Worm (Caenorhabditis elegans) whole organism, mixed stage, embryonic: ENCODE data around the gene vkmt-1.
A peak's percentile ranks its signal among the peaks of the same experiment; 100 is the strongest.

Experiments used
- M03D4.4 ChIP-seq: sonication (generic microtip); optimal IDR thresholded peaks from 2 replicates; lab custom pipeline; 2017; ENCODE audit warnings: mild to moderate bottlenecking, missing genetic modification characterization, missing compliant biosample characterization
- bed-3 ChIP-seq: fragments of 200-800 bp; sonication (Bioruptor generic); optimal IDR thresholded peaks from 3 replicates; lab custom pipeline; 2018; ENCODE audit warnings: mild to moderate bottlenecking, missing genetic modification characterization, moderate library complexity, missing compliant biosample characterization
- blmp-1 ChIP-seq: fragments of 150-350 bp; optimal IDR thresholded peaks from 2 replicates; lab custom pipeline; 2014; ENCODE audit warnings: missing biosample characterization, missing genetic modification characterization
- ceh-39 ChIP-seq: fragments of 150-350 bp; optimal IDR thresholded peaks from 2 replicates; lab custom pipeline; 2014; ENCODE audit warnings: missing biosample characterization, missing genetic modification characterization
- ceh-43 ChIP-seq: fragments of 200-800 bp; sonication (Bioruptor generic); optimal IDR thresholded peaks from 2 replicates; lab custom pipeline; 2018; ENCODE audit warnings: mild to moderate bottlenecking, missing genetic modification characterization, moderate library complexity, missing compliant biosample characterization
- ceh-83 ChIP-seq: fragments of 200-800 bp; sonication (Bioruptor generic); optimal IDR thresholded peaks from 2 replicates; lab custom pipeline; 2018; ENCODE audit warnings: mild to moderate bottlenecking, missing genetic modification characterization, missing compliant biosample characterization
- ces-1 ChIP-seq: fragments of 150-350 bp; optimal IDR thresholded peaks from 2 replicates; lab custom pipeline; 2014; ENCODE audit warnings: missing biosample characterization, missing genetic modification reagents, missing genetic modification characterization
- cnd-1 ChIP-seq: fragments of 200-800 bp; sonication (Bioruptor generic); optimal IDR thresholded peaks from 2 replicates; lab custom pipeline; 2018; ENCODE audit warnings: mild to moderate bottlenecking, missing genetic modification characterization, missing compliant biosample characterization
- elt-1 ChIP-seq: sonication (generic microtip); optimal IDR thresholded peaks from 2 replicates; lab custom pipeline; 2017; ENCODE audit warnings: missing genetic modification characterization, mild to moderate bottlenecking, missing compliant biosample characterization, antibody characterized with exemption, moderate library complexity, borderline replicate concordance; ENCODE audit not compliant: insufficient read depth
- elt-3 ChIP-seq: fragments of 150-350 bp; optimal IDR thresholded peaks from 2 replicates; lab custom pipeline; 2014; ENCODE audit warnings: missing biosample characterization, missing genetic modification characterization
- flh-1 ChIP-seq: fragments of 200-800 bp; sonication (Bioruptor generic); optimal IDR thresholded peaks from 2 replicates; lab custom pipeline; 2018; ENCODE audit warnings: mild to moderate bottlenecking, missing genetic modification characterization, moderate library complexity, missing compliant biosample characterization
- ham-2 ChIP-seq: fragments of 200-800 bp; sonication (Bioruptor generic); optimal IDR thresholded peaks from 2 replicates; lab custom pipeline; 2018; ENCODE audit warnings: mild to moderate bottlenecking, missing genetic modification characterization, missing compliant biosample characterization
- hlh-1 ChIP-seq: fragments of 150-350 bp; optimal IDR thresholded peaks from 2 replicates; lab custom pipeline; 2014; ENCODE audit warnings: missing biosample characterization, missing genetic modification reagents, missing genetic modification characterization
- lin-13 ChIP-seq: fragments of 150-350 bp; optimal IDR thresholded peaks from 2 replicates; lab custom pipeline; 2014; ENCODE audit warnings: missing biosample characterization, missing genetic modification characterization
- lin-32 ChIP-seq: fragments of 200-800 bp; sonication (Bioruptor generic); optimal IDR thresholded peaks from 2 replicates; lab custom pipeline; 2018; ENCODE audit warnings: mild to moderate bottlenecking, missing genetic modification characterization, missing compliant biosample characterization
- mab-5 ChIP-seq: fragments of 150-350 bp; optimal IDR thresholded peaks from 2 replicates; lab custom pipeline; 2014; ENCODE audit warnings: missing biosample characterization, missing genetic modification characterization
- mls-2 ChIP-seq: sonication (generic microtip); optimal IDR thresholded peaks from 2 replicates; lab custom pipeline; 2016; ENCODE audit warnings: mild to moderate bottlenecking, missing genetic modification characterization, moderate library complexity, missing compliant biosample characterization
- nhr-12 ChIP-seq: fragments of 150-350 bp; optimal IDR thresholded peaks from 2 replicates; lab custom pipeline; 2014; ENCODE audit warnings: missing biosample characterization, missing genetic modification characterization
- nhr-2 ChIP-seq: fragments of 150-350 bp; optimal IDR thresholded peaks from 2 replicates; lab custom pipeline; 2014; ENCODE audit warnings: missing biosample characterization, missing genetic modification characterization
- nhr-237 ChIP-seq: fragments of 150-350 bp; optimal IDR thresholded peaks from 2 replicates; lab custom pipeline; 2014; ENCODE audit warnings: missing biosample characterization, missing genetic modification characterization
- nhr-28 ChIP-seq: fragments of 150-350 bp; optimal IDR thresholded peaks from 2 replicates; lab custom pipeline; 2014; ENCODE audit warnings: missing biosample characterization, missing genetic modification characterization
- nhr-76 ChIP-seq: sonication (generic microtip); optimal IDR thresholded peaks from 2 replicates; lab custom pipeline; 2017; ENCODE audit warnings: missing biosample characterization, missing genetic modification characterization
- pha-4 ChIP-seq: fragments of 150-350 bp; optimal IDR thresholded peaks from 2 replicates; lab custom pipeline; 2018; ENCODE audit warnings: missing biosample characterization, missing genetic modification reagents, missing genetic modification characterization
- sem-2 ChIP-seq: fragments of 200-800 bp; sonication (Bioruptor generic); optimal IDR thresholded peaks from 2 replicates; lab custom pipeline; 2018; ENCODE audit warnings: mild to moderate bottlenecking, missing genetic modification characterization, missing compliant biosample characterization
- snpc-4 ChIP-seq: fragments of 150-350 bp; optimal IDR thresholded peaks from 2 replicates; lab custom pipeline; 2014; ENCODE audit warnings: missing biosample characterization, missing genetic modification characterization
- sptf-1 ChIP-seq: sonication (generic microtip); optimal IDR thresholded peaks from 2 replicates; lab custom pipeline; 2017; ENCODE audit warnings: mild to moderate bottlenecking, missing genetic modification characterization, moderate library complexity, missing compliant biosample characterization
- tbx-8 ChIP-seq: fragments of 200-800 bp; sonication (Bioruptor generic); optimal IDR thresholded peaks from 2 replicates; lab custom pipeline; 2018; ENCODE audit warnings: mild to moderate bottlenecking, missing genetic modification characterization, moderate library complexity, missing compliant biosample characterization
- unc-120 ChIP-seq: sonication (generic microtip); optimal IDR thresholded peaks from 2 replicates; lab custom pipeline; 2017; ENCODE audit warnings: missing genetic modification characterization, missing compliant biosample characterization; ENCODE audit not compliant: poor library complexity, severe bottlenecking
- unc-39 ChIP-seq: fragments of 150-350 bp; optimal IDR thresholded peaks from 2 replicates; lab custom pipeline; 2014; ENCODE audit warnings: missing biosample characterization, missing genetic modification characterization
- unc-62 ChIP-seq: fragments of 150-350 bp; optimal IDR thresholded peaks from 2 replicates; lab custom pipeline; 2014; ENCODE audit warnings: missing biosample characterization, missing genetic modification reagents, missing genetic modification characterization
- zip-8 ChIP-seq: fragments of 150-350 bp; optimal IDR thresholded peaks from 2 replicates; lab custom pipeline; 2014; ENCODE audit warnings: missing biosample characterization, missing genetic modification characterization
- ztf-11 ChIP-seq: fragments of 150-350 bp; optimal IDR thresholded peaks from 2 replicates; lab custom pipeline; 2014; ENCODE audit warnings: missing biosample characterization, missing genetic modification characterization

Gene vkmt-1

ce11 chrIV:12259161-12259870 lies 19.2 kb upstream of the vkmt-1 start, which contains the start of gene Y39C12A.9:
Y39C12A.9 (minus strand) TSS chrIV:12259211.
- no peak for TF ChIP-seq nhr-28 (tag; lab: Kevin White, UChicago)
- TF ChIP-seq sem-2 (GFP tag; lab: Kevin White, UChicago) = no peak
- TF ChIP-seq lin-32 (GFP tag; lab: Kevin White, UChicago) = no peak
- no peak for TF ChIP-seq ceh-43 (GFP tag; lab: Kevin White, UChicago)
- TF ChIP-seq ceh-83 (GFP tag; lab: Kevin White, UChicago) = no peak
- TF ChIP-seq ham-2 (GFP tag; lab: Kevin White, UChicago) = no peak
- no peak for TF ChIP-seq hlh-1 (tag; lab: Kevin White, UChicago)
- no peak for TF ChIP-seq nhr-76
- TF ChIP-seq nhr-237 (tag; lab: Kevin White, UChicago) = no peak
- no peak for TF ChIP-seq mls-2 (tag; lab: Kevin White, UChicago)
- TF ChIP-seq unc-120 = peak; percentile 16
- TF ChIP-seq ces-1 = peak; percentile 31
- TF ChIP-seq nhr-12 (tag; lab: Kevin White, UChicago) = no peak
- TF ChIP-seq bed-3 (GFP tag; lab: Kevin White, UChicago) = no peak
- TF ChIP-seq tbx-8 (GFP tag; lab: Kevin White, UChicago) = no peak

DNA sequence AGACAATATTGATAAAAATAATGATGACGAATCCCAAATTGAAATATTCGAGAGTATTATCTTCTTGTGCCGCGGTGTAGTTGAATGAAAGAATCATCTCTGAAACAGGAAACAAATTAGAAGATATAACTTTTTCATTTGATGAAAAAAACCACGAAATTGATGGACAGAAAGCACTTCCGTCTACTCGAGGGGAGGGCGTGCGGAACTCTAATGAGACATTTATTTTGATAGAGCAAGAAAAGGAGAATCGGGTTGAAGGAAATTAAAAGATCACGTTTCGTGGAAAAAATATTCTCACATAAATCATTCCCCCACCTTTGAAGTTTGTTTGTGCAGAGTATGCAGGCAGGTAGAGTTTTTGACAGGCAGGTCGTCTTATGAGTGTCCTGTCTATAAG lies 17.2 kb upstream of the vkmt-1 start, which contains the start of gene sre-14:
Gene sre-14 (minus strand): TSS at position 101 of the 400 bp plus-strand sequence.
- TF ChIP-seq mab-5 (tag; lab: Kevin White, UChicago) (no peak), sptf-1 (tag; lab: Kevin White, UChicago) (no peak), lin-13 (no peak), nhr-2 (tag; lab: Kevin White, UChicago) (no peak), elt-1 (tag; lab: Kevin White, UChicago) (no peak), blmp-1 (tag; lab: Kevin White, UChicago) (no peak), nhr-76 (no peak), hlh-1 (tag; lab: Kevin White, UChicago) (no peak), ztf-11 (tag; lab: Kevin White, UChicago) (no peak), ces-1 (no peak), M03D4.4 (tag; lab: Kevin White, UChicago) (no peak), snpc-4 (tag; lab: Kevin White, UChicago) (no peak), nhr-28 (tag; lab: Kevin White, UChicago) (no peak), flh-1 (GFP tag; lab: Kevin White, UChicago) (no peak), unc-62 (GFP tag; lab: Kevin White, UChicago) (no peak), tbx-8 (GFP tag; lab: Kevin White, UChicago) (no peak), nhr-12 (tag; lab: Kevin White, UChicago) (no peak), elt-3 (no peak)

- no peak for TF ChIP-seq unc-39 (tag; lab: Kevin White, UChicago)
- TF ChIP-seq nhr-12 (tag; lab: Kevin White, UChicago) = no peak
- no peak for TF ChIP-seq zip-8 (tag; lab: Kevin White, UChicago)
- TF ChIP-seq elt-1 (tag; lab: Kevin White, UChicago) = no peak
- no peak for TF ChIP-seq sptf-1 (tag; lab: Kevin White, UChicago)
- no peak for TF ChIP-seq ces-1
- no peak for TF ChIP-seq cnd-1 (tag; lab: Kevin White, UChicago)
- TF ChIP-seq ceh-39 = no peak
- TF ChIP-seq blmp-1 (tag; lab: Kevin White, UChicago) = no peak
- no peak for TF ChIP-seq nhr-2 (tag; lab: Kevin White, UChicago)
- TF ChIP-seq nhr-28 (tag; lab: Kevin White, UChicago) = no peak
- TF ChIP-seq pha-4 = no peak
- TF ChIP-seq flh-1 (GFP tag; lab: Kevin White, UChicago) = no peak
- TF ChIP-seq ceh-83 (GFP tag; lab: Kevin White, UChicago) = no peak
- TF ChIP-seq unc-62 (GFP tag; lab: Kevin White, UChicago) = no peak
- no peak for TF ChIP-seq nhr-76
- TF ChIP-seq, all 35 proteins: peak for 0
These were observed 12.6 kb upstream of the vkmt-1 start for ce11 chrIV:12265877-12266276.
